Worm (Caenorhabditis elegans) whole organism, L1 larva: Measurements from ENCODE around the gene hbl-1.

Source experiments
- C04F5.9 ChIP-seq: sonication (generic microtip); optimal IDR thresholded peaks from 2 replicates; lab custom pipeline; 2016; ENCODE audit warnings: missing genetic modification characterization, missing compliant biosample characterization
- C16A3.4 ChIP-seq: fragments of 150-350 bp; optimal IDR thresholded peaks from 2 replicates; lab custom pipeline; 2014; ENCODE audit warnings: missing biosample characterization, missing genetic modification characterization
- C34B4.2 ChIP-seq: sonication (generic microtip); optimal IDR thresholded peaks from 2 replicates; lab custom pipeline; 2017; ENCODE audit warnings: mild to moderate bottlenecking, missing genetic modification characterization, missing compliant biosample characterization
- aha-1 ChIP-seq: fragments of 150-350 bp; optimal IDR thresholded peaks from 2 replicates; lab custom pipeline; 2014; ENCODE audit warnings: missing biosample characterization, missing genetic modification characterization
- alr-1 ChIP-seq: fragments of 200-800 bp; sonication (Bioruptor generic); optimal IDR thresholded peaks from 2 replicates; lab custom pipeline; 2018; ENCODE audit warnings: borderline replicate concordance, mild to moderate bottlenecking, missing genetic modification characterization, missing compliant biosample characterization
- aly-2 ChIP-seq: fragments of 150-350 bp; optimal IDR thresholded peaks from 2 replicates; lab custom pipeline; 2014; ENCODE audit warnings: missing biosample characterization, missing genetic modification characterization
- ama-1 ChIP-seq: fragments of 150-350 bp; optimal IDR thresholded peaks from 2 replicates; lab custom pipeline; 2014
- blmp-1 ChIP-seq: fragments of 150-350 bp; optimal IDR thresholded peaks from 2 replicates; lab custom pipeline; 2014; ENCODE audit warnings: missing biosample characterization, missing genetic modification characterization
- ceh-63 ChIP-seq: fragments of 200-800 bp; sonication (Bioruptor generic); optimal IDR thresholded peaks from 2 replicates; lab custom pipeline; 2018; ENCODE audit warnings: mild to moderate bottlenecking, missing genetic modification characterization, missing compliant biosample characterization
- ceh-8 ChIP-seq: fragments of 200-800 bp; sonication (Bioruptor generic); optimal IDR thresholded peaks from 2 replicates; lab custom pipeline; 2018; ENCODE audit warnings: mild to moderate bottlenecking, missing genetic modification characterization, moderate library complexity, missing compliant biosample characterization
- ceh-82 ChIP-seq, 3 experiments: fragments of 150-350 bp in 1 of 3; sonication (generic microtip) in 2 of 3; optimal IDR thresholded peaks; 2 replicates each; lab custom pipeline; 2014 to 2017; ENCODE audit warnings: missing biosample characterization in 3 of 3, missing genetic modification characterization in 3 of 3
- ces-1 ChIP-seq: fragments of 150-350 bp; optimal IDR thresholded peaks from 2 replicates; lab custom pipeline; 2014; ENCODE audit warnings: missing biosample characterization, missing genetic modification reagents, missing genetic modification characterization
- dsc-1 ChIP-seq: sonication (generic microtip); optimal IDR thresholded peaks from 2 replicates; lab custom pipeline; 2016; ENCODE audit warnings: mild to moderate bottlenecking, missing genetic modification characterization, missing compliant biosample characterization
- efl-1 ChIP-seq, 4 experiments: fragments of 150-350 bp; optimal IDR thresholded peaks in 3 of 4; peaks in 1 of 4; 1 replicate in 1 of 4; 2 replicates in 3 of 4; lab custom pipeline; 2014; ENCODE audit warnings: missing biosample characterization in 2 of 4, missing genetic modification characterization in 2 of 4, missing genetic modification reagents in 2 of 4
- efl-3 ChIP-seq: fragments of 200-800 bp; sonication (Bioruptor generic); optimal IDR thresholded peaks from 2 replicates; lab custom pipeline; 2018; ENCODE audit warnings: mild to moderate bottlenecking, missing genetic modification characterization, missing compliant biosample characterization
- egl-27 ChIP-seq, 2 experiments: fragments of 150-350 bp in 1 of 2; sonication (generic microtip); optimal IDR thresholded peaks; 3 replicates each; lab custom pipeline; 2017 to 2018; ENCODE audit warnings: missing biosample characterization in 2 of 2, missing genetic modification characterization in 2 of 2, missing genetic modification reagents in 2 of 2
- elt-3 ChIP-seq, 6 experiments: fragments of 150-350 bp in 1 of 6; sonication (generic microtip); optimal IDR thresholded peaks; 2 replicates each; lab custom pipeline; 2017 to 2018; ENCODE audit warnings: missing biosample characterization in 6 of 6, missing genetic modification characterization in 6 of 6, inconsistent platforms in 1 of 6
- ets-5 ChIP-seq: fragments of 200-800 bp; sonication (Bioruptor generic); IDR thresholded peaks from 2 replicates; pipeline ENCODE4 v1.3.6; 2022; ENCODE audit warnings: missing genetic modification characterization, missing compliant biosample characterization
- fkh-10 ChIP-seq: sonication (generic microtip); optimal IDR thresholded peaks from 2 replicates; lab custom pipeline; 2017; ENCODE audit warnings: missing biosample characterization, missing genetic modification reagents, missing genetic modification characterization
- fkh-4 ChIP-seq: sonication (generic microtip); optimal IDR thresholded peaks from 2 replicates; lab custom pipeline; 2016; ENCODE audit warnings: missing compliant biosample characterization, missing genetic modification characterization, borderline replicate concordance
- fkh-8 ChIP-seq: sonication (generic microtip); optimal IDR thresholded peaks from 2 replicates; lab custom pipeline; 2016; ENCODE audit warnings: mild to moderate bottlenecking, missing genetic modification characterization, missing compliant biosample characterization
- hlh-17 ChIP-seq: fragments of 200-800 bp; sonication (Bioruptor generic); optimal IDR thresholded peaks from 2 replicates; lab custom pipeline; 2018; ENCODE audit warnings: missing genetic modification characterization, mild to moderate bottlenecking, missing compliant biosample characterization, moderate library complexity, borderline replicate concordance
- hlh-4 ChIP-seq: sonication (generic microtip); optimal IDR thresholded peaks from 2 replicates; lab custom pipeline; 2016; ENCODE audit warnings: mild to moderate bottlenecking, missing genetic modification characterization, missing compliant biosample characterization
- hpl-2 ChIP-seq: fragments of 150-350 bp; optimal IDR thresholded peaks from 2 replicates; lab custom pipeline; 2014; ENCODE audit warnings: missing biosample characterization, missing genetic modification reagents, missing genetic modification characterization
- irx-1 ChIP-seq: sonication (generic microtip); optimal IDR thresholded peaks from 2 replicates; lab custom pipeline; 2016; ENCODE audit warnings: missing genetic modification characterization, missing compliant biosample characterization
- jun-1 ChIP-seq: fragments of 150-350 bp; optimal IDR thresholded peaks from 2 replicates; lab custom pipeline; 2014; ENCODE audit warnings: missing biosample characterization, missing genetic modification reagents, missing genetic modification characterization
- lin-15B ChIP-seq: fragments of 150-350 bp; sonication (generic microtip); optimal IDR thresholded peaks from 3 replicates; lab custom pipeline; 2014; ENCODE audit warnings: missing biosample characterization, missing genetic modification characterization
- lin-39 ChIP-seq: fragments of 150-350 bp; optimal IDR thresholded peaks from 2 replicates; lab custom pipeline; 2014; ENCODE audit warnings: missing biosample characterization, missing genetic modification reagents, missing genetic modification characterization
- lir-3 ChIP-seq: sonication (generic microtip); optimal IDR thresholded peaks from 2 replicates; lab custom pipeline; 2016; ENCODE audit warnings: mild to moderate bottlenecking, missing genetic modification characterization, moderate library complexity, missing compliant biosample characterization; ENCODE audit not compliant: poor library complexity
- mef-2 ChIP-seq: fragments of 150-350 bp; optimal IDR thresholded peaks from 2 replicates; lab custom pipeline; 2014; ENCODE audit warnings: missing biosample characterization, missing genetic modification characterization
- mep-1 ChIP-seq: fragments of 150-350 bp; optimal IDR thresholded peaks from 2 replicates; lab custom pipeline; 2014; ENCODE audit warnings: missing biosample characterization, missing genetic modification characterization
- nhr-19 ChIP-seq: fragments of 200-800 bp; sonication (Bioruptor generic); conservative IDR thresholded peaks from 2 replicates; pipeline ENCODE4 v1.3.6; 2022; ENCODE audit warnings: missing genetic modification characterization, missing compliant biosample characterization
- nhr-20 ChIP-seq: sonication (generic microtip); optimal IDR thresholded peaks from 2 replicates; lab custom pipeline; 2016; ENCODE audit warnings: mild to moderate bottlenecking, missing genetic modification characterization, missing compliant biosample characterization
- nhr-237 ChIP-seq: fragments of 150-350 bp; optimal IDR thresholded peaks from 2 replicates; lab custom pipeline; 2014; ENCODE audit warnings: missing biosample characterization, missing genetic modification characterization
- nhr-28 ChIP-seq: fragments of 150-350 bp; optimal IDR thresholded peaks from 2 replicates; lab custom pipeline; 2014; ENCODE audit warnings: missing biosample characterization, missing genetic modification characterization
- nhr-71 ChIP-seq: sonication (generic microtip); optimal IDR thresholded peaks from 2 replicates; lab custom pipeline; 2016; ENCODE audit warnings: mild to moderate bottlenecking, missing genetic modification characterization, moderate library complexity, missing compliant biosample characterization
- nhr-77 ChIP-seq: fragments of 150-350 bp; optimal IDR thresholded peaks from 2 replicates; lab custom pipeline; 2014; ENCODE audit warnings: missing biosample characterization, missing genetic modification characterization
- nhr-84 ChIP-seq: sonication (generic microtip); optimal IDR thresholded peaks from 2 replicates; lab custom pipeline; 2017; ENCODE audit warnings: missing biosample characterization, missing genetic modification characterization
- nhr-85 ChIP-seq: sonication (generic microtip); peaks from one replicate; lab custom pipeline; 2016; ENCODE audit warnings: missing genetic modification characterization, inconsistent platforms, missing compliant biosample characterization
- pag-3 ChIP-seq: sonication (generic microtip); optimal IDR thresholded peaks from 2 replicates; lab custom pipeline; 2017; ENCODE audit warnings: missing genetic modification characterization, mild to moderate bottlenecking, missing compliant biosample characterization, antibody characterized with exemption, borderline replicate concordance; ENCODE audit not compliant: insufficient read depth
- pax-3 ChIP-seq: fragments of 200-800 bp; sonication (Bioruptor generic); optimal IDR thresholded peaks from 2 replicates; lab custom pipeline; 2018; ENCODE audit warnings: mild to moderate bottlenecking, missing genetic modification characterization, moderate library complexity, missing compliant biosample characterization
- pqm-1 ChIP-seq: sonication (generic microtip); optimal IDR thresholded peaks from 3 replicates; lab custom pipeline; 2017; ENCODE audit warnings: missing biosample characterization, missing genetic modification characterization
- skn-1 ChIP-seq: fragments of 150-350 bp; optimal IDR thresholded peaks from 2 replicates; lab custom pipeline; 2014; ENCODE audit warnings: missing biosample characterization, missing genetic modification characterization
- snpc-4 ChIP-seq: fragments of 150-350 bp; optimal IDR thresholded peaks from 2 replicates; lab custom pipeline; 2014; ENCODE audit warnings: missing biosample characterization, missing genetic modification characterization
- sox-4 ChIP-seq: sonication (generic microtip); optimal IDR thresholded peaks from 2 replicates; lab custom pipeline; 2016; ENCODE audit warnings: missing genetic modification characterization, missing compliant biosample characterization
- sup-37 ChIP-seq: fragments of 200-800 bp; sonication (Bioruptor generic); optimal IDR thresholded peaks from 2 replicates; lab custom pipeline; 2018; ENCODE audit warnings: mild to moderate bottlenecking, missing genetic modification characterization, missing compliant biosample characterization
- unc-30 ChIP-seq: sonication (generic microtip); optimal IDR thresholded peaks from 2 replicates; lab custom pipeline; 2017; ENCODE audit warnings: missing biosample characterization, missing genetic modification characterization
- unc-62 ChIP-seq: fragments of 150-350 bp; optimal IDR thresholded peaks from 2 replicates; lab custom pipeline; 2014; ENCODE audit warnings: missing biosample characterization, missing genetic modification reagents, missing genetic modification characterization
- unc-86 ChIP-seq: sonication (generic microtip); optimal IDR thresholded peaks from 2 replicates; lab custom pipeline; 2016; ENCODE audit warnings: missing genetic modification characterization, missing compliant biosample characterization
- xbp-1 ChIP-seq: sonication (generic microtip); optimal IDR thresholded peaks from 2 replicates; lab custom pipeline; 2016; ENCODE audit warnings: missing genetic modification characterization, missing compliant biosample characterization
- zip-4 ChIP-seq: fragments of 200-800 bp; sonication (Bioruptor generic); optimal IDR thresholded peaks from 2 replicates; lab custom pipeline; 2018; ENCODE audit warnings: mild to moderate bottlenecking, missing genetic modification characterization, moderate library complexity, missing compliant biosample characterization
- ztf-11 ChIP-seq, 2 experiments: sonication (generic microtip); optimal IDR thresholded peaks; 2 replicates each; lab custom pipeline; 2016 to 2017; ENCODE audit warnings: missing genetic modification characterization in 2 of 2, missing biosample characterization in 1 of 2, missing compliant biosample characterization in 1 of 2
- ztf-4 ChIP-seq: fragments of 150-350 bp; optimal IDR thresholded peaks from 2 replicates; lab custom pipeline; 2014; ENCODE audit warnings: missing biosample characterization, missing genetic modification characterization

hbl-1 gene

DNA sequence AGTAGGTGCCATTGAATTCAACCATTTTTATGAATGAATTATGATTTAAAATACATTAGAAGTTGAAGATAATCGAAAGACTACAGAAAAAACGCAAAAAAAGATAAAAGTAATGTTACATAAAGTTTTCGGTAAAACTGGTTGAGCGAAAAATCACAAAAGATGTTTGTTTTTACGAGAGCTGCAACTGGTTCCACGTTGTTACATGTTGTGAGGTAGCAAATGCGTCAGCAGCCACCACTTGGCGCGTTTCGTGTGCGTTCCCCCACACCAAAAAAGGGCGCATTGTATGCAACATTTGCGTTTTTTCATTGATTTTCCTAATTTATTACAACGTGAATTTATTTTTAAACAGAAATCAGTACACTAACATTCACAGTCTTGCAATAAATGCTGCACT, 39.8 kb upstream of the hbl-1 start, which contains the start of gene gakh-1 (continued):
- TF ChIP-seq pag-3 (tag; lab: Kevin White, UChicago) (no peak), nhr-77 (tag; lab: Kevin White, UChicago) (peak; percentile 46), hpl-2 (no peak), aly-2 (tag; lab: Kevin White, UChicago) (no peak), fkh-10 (GFP tag; lab: Kevin White, UChicago) (peak; percentile 25), aha-1 (tag; lab: Kevin White, UChicago) (no peak), pqm-1 (tag; lab: Kevin White, UChicago) (no peak), ztf-4 (tag; lab: Kevin White, UChicago) (no peak), ceh-82 (tag; optimal IDR thresholded peaks at IDR 0.05; lab: Kevin White, UChicago) (peak; percentile 5 to 39 (median 32)), fkh-4 (tag; lab: Kevin White, UChicago) (no peak), C34B4.2 (tag; lab: Kevin White, UChicago) (no peak), nhr-84 (tag; lab: Kevin White, UChicago) (no peak), mep-1 (tag; lab: Kevin White, UChicago) (peak; percentile 60), egl-27 (tag; optimal IDR thresholded peaks at IDR 0.05; lab: Kevin White, UChicago) (no peak), ceh-63 (GFP tag; lab: Kevin White, UChicago) (no peak), unc-62 (GFP tag; lab: Kevin White, UChicago) (no peak), zip-4 (peak; percentile 41), C16A3.4 (tag; lab: Kevin White, UChicago) (peak; percentile 25), unc-86 (peak; percentile 61), xbp-1 (tag; lab: Kevin White, UChicago) (peak; percentile 80), snpc-4 (tag; lab: Kevin White, UChicago) (peak; percentile 39), dsc-1 (tag; lab: Kevin White, UChicago) (peak; percentile 74), blmp-1 (tag; lab: Kevin White, UChicago) (no peak), sup-37 (GFP tag; lab: Kevin White, UChicago) (peak; percentile 29), nhr-28 (tag; lab: Kevin White, UChicago) (no peak), nhr-20 (tag; lab: Kevin White, UChicago) (peak; percentile 79), efl-1 (optimal IDR thresholded peaks at IDR 0.05; lab: Kevin White, UChicago) (peak; percentile 35 to 52), efl-1 (GFP tag; optimal IDR thresholded peaks at IDR 0.05 in 1 of 2; lab: Kevin White, UChicago) (peak; percentile 50 to 97), fkh-8 (peak; percentile 50), sox-4 (tag; lab: Kevin White, UChicago) (peak; percentile 20), ceh-8 (GFP tag; lab: Kevin White, UChicago) (peak; percentile 51), lir-3 (tag; lab: Kevin White, UChicago) (no peak), jun-1 (tag; lab: Kevin White, UChicago) (peak; percentile 63), ets-5 (GFP tag; lab: Robert Waterston, UW) (no peak), unc-30 (no peak), lin-15B (tag; lab: Kevin White, UChicago) (no peak), hlh-4 (tag; lab: Kevin White, UChicago) (no peak), C04F5.9 (tag; lab: Kevin White, UChicago) (no peak), nhr-85 (tag; lab: Kevin White, UChicago) (peak; percentile 93), ama-1 (no peak), skn-1 (peak; percentile 28), pax-3 (tag; lab: Kevin White, UChicago) (no peak), elt-3 (tag; optimal IDR thresholded peaks at IDR 0.05; lab: Kevin White, UChicago) (peak in 2 of 6 experiments; percentile 2 to 18), nhr-237 (tag; lab: Kevin White, UChicago) (no peak), nhr-71 (tag; lab: Kevin White, UChicago) (peak; percentile 85), efl-3 (GFP tag; lab: Kevin White, UChicago) (no peak), hlh-17 (no peak), ztf-11 (tag; optimal IDR thresholded peaks at IDR 0.05; lab: Kevin White, UChicago) (no peak), alr-1 (tag; lab: Kevin White, UChicago) (no peak), irx-1 (tag; lab: Kevin White, UChicago) (peak; percentile 80), ces-1 (GFP tag; lab: Kevin White, UChicago) (no peak), lin-39 (tag; lab: Kevin White, UChicago) (peak; percentile 51), nhr-19 (GFP tag; lab: Robert Waterston, UW) (peak; percentile 63), mef-2 (tag; lab: Kevin White, UChicago) (no peak)
